Worm (Caenorhabditis elegans): ENCODE measurements around the gene hal-3.

The hal-3 gene

DNA sequence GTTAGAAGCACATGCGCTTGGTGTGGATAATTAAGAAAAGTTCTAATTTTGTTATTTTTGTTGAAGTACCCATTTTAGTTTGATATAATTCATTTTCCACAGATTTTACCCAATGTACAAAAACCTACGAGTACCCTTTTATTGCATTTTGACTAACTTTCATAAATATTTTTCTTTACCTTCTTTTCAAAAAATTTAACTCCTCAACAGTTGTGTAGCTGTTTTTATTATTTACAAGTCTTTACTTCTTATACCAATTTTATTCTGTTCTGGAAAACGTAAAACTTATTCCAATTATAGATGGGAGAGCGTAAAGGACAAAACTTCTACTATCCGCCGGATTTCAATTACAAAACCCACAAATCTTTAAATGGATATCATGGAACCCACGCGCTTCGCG is 32.3 kb upstream of the hal-3 start, which contains the start of gene ZK1307.9:
Gene ZK1307.9 (plus strand): TSS at position 301 of the 400 bp plus-strand sequence.
- no peak for TF ChIP-seq pqm-1 (tag; optimal IDR thresholded peaks at IDR 0.05)
- no peak for TF ChIP-seq daf-16 (GFP tag; optimal IDR thresholded peaks at IDR 0.05)
- TF ChIP-seq daf-16 (tag; optimal IDR thresholded peaks at IDR 0.05): no peak

- no peak for TF ChIP-seq daf-16 (GFP tag; optimal IDR thresholded peaks at IDR 0.05)
- peak; percentile 33 for TF ChIP-seq daf-16 (tag; optimal IDR thresholded peaks at IDR 0.05)
- TF ChIP-seq hlh-11 (tag; optimal IDR thresholded peaks at IDR 0.05): peak; percentile 61
- peak; percentile 3 for TF ChIP-seq F49E8.2 (tag; optimal IDR thresholded peaks at IDR 0.05; ENCODE audit: borderline replicate concordance)
- no peak for TF ChIP-seq mdl-1 (tag; optimal IDR thresholded peaks at IDR 0.05)
- TF ChIP-seq snpc-1.2 (GFP tag; IDR thresholded peaks at IDR 0.05): no peak
- no peak for TF ChIP-seq lin-13 (GFP tag; optimal IDR thresholded peaks at IDR 0.05)
- TF ChIP-seq lin-15B (tag; optimal IDR thresholded peaks at IDR 0.05): no peak
- TF ChIP-seq spr-1 (tag; optimal IDR thresholded peaks at IDR 0.05): no peak
- TF ChIP-seq hlh-30 (tag; optimal IDR thresholded peaks at IDR 0.05; ENCODE audit: insufficient read depth): peak; percentile 92
- no peak for TF ChIP-seq mxl-3 (GFP tag; optimal IDR thresholded peaks at IDR 0.05)
- TF ChIP-seq fkh-10 (GFP tag; optimal IDR thresholded peaks at IDR 0.05): no peak
- TF ChIP-seq ztf-11 (tag; optimal IDR thresholded peaks at IDR 0.05): no peak
- TF ChIP-seq mep-1 (tag; optimal IDR thresholded peaks at IDR 0.05): no peak
- TF ChIP-seq Y48G9A.11 (GFP tag; IDR thresholded peaks at IDR 0.05): peak; percentile 8; the same call in 1 of the 2 replicates
- TF ChIP-seq cey-2 (tag; optimal IDR thresholded peaks at IDR 0.05; ENCODE audit: borderline replicate concordance, insufficient read depth): no peak
- no peak for TF ChIP-seq lin-38 (GFP tag; IDR thresholded peaks at IDR 0.05)
- TF ChIP-seq T20F7.1 (GFP tag; optimal IDR thresholded peaks at IDR 0.05): peak; percentile 7
- peak; percentile 48 for TF ChIP-seq dve-1 (tag; optimal IDR thresholded peaks at IDR 0.05; ENCODE audit: insufficient read depth)
- no peak for TF ChIP-seq fos-1 (tag; optimal IDR thresholded peaks at IDR 0.05)
- TF ChIP-seq lim-7 (GFP tag; IDR thresholded peaks at IDR 0.05): no peak
- peak in 1 of 2 experiments; percentile 84 for TF ChIP-seq unc-62 (GFP tag; optimal IDR thresholded peaks at IDR 0.05 in 1 of 2)
- TF ChIP-seq unc-62 (tag; optimal IDR thresholded peaks at IDR 0.05): no peak
- TF ChIP-seq set-16 (GFP tag; IDR thresholded peaks at IDR 0.05): no peak
- no peak for TF ChIP-seq vab-7 (GFP tag; IDR thresholded peaks at IDR 0.05)
- no peak for TF ChIP-seq nhr-48 (tag; optimal IDR thresholded peaks at IDR 0.05)
- peak; percentile 50; the same call in 1 of the 2 replicates for TF ChIP-seq zfp-3 (GFP tag; conservative IDR thresholded peaks at IDR 0.05)
- TF ChIP-seq daf-8 (GFP tag; IDR thresholded peaks at IDR 0.05): no peak
- TF ChIP-seq lin-29 (GFP tag; IDR thresholded peaks at IDR 0.05): no peak
- TF ChIP-seq dmd-6 (GFP tag; IDR thresholded peaks at IDR 0.05): peak; percentile 82
- TF ChIP-seq gei-8 (GFP tag; optimal IDR thresholded peaks at IDR 0.05): no peak
- no peak for TF ChIP-seq Y5F2A.4 (GFP tag; optimal IDR thresholded peaks at IDR 0.05)
- peak; percentile 36; the same call in 1 of the 2 replicates for TF ChIP-seq hmg-1.1 (GFP tag; IDR thresholded peaks at IDR 0.05)
- TF ChIP-seq lsy-2 (tag; optimal IDR thresholded peaks at IDR 0.05): peak in 1 of 2 experiments; percentile 39
- TF ChIP-seq pha-4 (GFP tag; IDR thresholded peaks at IDR 0.05): no peak
- no peak for TF ChIP-seq pha-4 (tag; optimal IDR thresholded peaks at IDR 0.05)
- TF ChIP-seq madf-9 (GFP tag; conservative IDR thresholded peaks at IDR 0.05): no peak
- no peak for TF ChIP-seq R02D3.7 (tag; optimal IDR thresholded peaks at IDR 0.05)
- TF ChIP-seq nhr-28 (tag; optimal IDR thresholded peaks at IDR 0.05): peak; percentile 2
- peak; percentile 1 for TF ChIP-seq ceh-28 (tag; optimal IDR thresholded peaks at IDR 0.05)
- TF ChIP-seq ceh-82 (tag; optimal IDR thresholded peaks at IDR 0.05): no peak
- no peak for TF ChIP-seq dpl-1 (GFP tag; optimal IDR thresholded peaks at IDR 0.05)
- TF ChIP-seq nhr-25 (tag; optimal IDR thresholded peaks at IDR 0.05; ENCODE audit: borderline replicate concordance, insufficient read depth): no peak
- TF ChIP-seq lir-3 (tag; optimal IDR thresholded peaks at IDR 0.05): no peak
Observed at ce11 chrII:9646928-9647838, 30.3 kb upstream of the hal-3 start, which contains the start of gene sqv-8. Gene sqv-8, plus strand, starts transcription at chrII:9646978.

Data from whole organism, L4 larva.